Fruit fly (Drosophila melanogaster): ENCODE measurements around the gene CG33494.

The CG33494 gene

DNA sequence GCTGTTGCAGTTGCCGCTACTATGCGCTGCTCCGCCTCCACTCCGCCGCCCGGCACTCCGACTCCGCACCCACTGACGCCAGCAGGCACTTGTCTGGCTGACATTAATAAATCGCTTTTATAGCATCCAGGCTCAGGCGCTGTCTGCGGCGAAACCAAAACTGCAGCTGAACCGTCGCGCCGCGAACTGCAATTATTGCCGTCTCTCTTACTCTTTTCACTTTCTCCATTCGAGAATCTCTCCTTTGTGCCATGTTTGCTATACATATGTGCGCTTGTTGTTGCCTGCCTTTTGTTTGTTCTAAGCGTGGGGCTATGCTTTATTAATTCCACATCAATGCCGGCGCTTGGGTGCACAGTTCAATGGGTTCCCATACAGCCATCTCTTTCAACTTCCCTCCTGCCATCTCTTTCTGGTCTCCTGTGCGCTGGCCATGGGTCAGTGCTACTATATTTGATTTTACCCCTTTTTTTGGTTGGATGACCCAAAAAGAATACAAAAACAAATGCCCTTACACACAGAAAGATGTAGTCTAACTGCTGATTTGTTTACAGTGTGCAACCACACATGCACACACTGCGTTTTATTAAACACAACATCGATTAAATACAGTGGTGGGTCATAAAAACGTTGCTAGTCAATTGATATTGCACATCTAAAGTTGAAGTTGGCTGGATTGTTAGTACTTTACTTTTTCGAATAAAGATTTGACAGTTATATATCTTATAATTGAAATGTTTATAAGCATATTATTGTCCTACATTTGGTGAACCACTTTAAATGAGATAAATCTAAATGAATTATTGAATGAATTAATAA, 48.3 kb downstream of the CG33494 start (continued):
- TF ChIP-seq cad (GFP tag; optimal IDR thresholded peaks at IDR 0.05) (no peak), CG12391 (tag; optimal IDR thresholded peaks at IDR 0.05) (peak; percentile 10), Dip2 (GFP tag; IDR thresholded peaks at IDR 0.05) (no peak), ap (GFP tag; IDR thresholded peaks at IDR 0.05) (no peak), CG1603 (tag; optimal IDR thresholded peaks at IDR 0.05) (peak; percentile 15), CG4360 (GFP tag; IDR thresholded peaks at IDR 0.05) (peak; percentile 76), Hr78 (GFP tag; optimal IDR thresholded peaks at IDR 0.05) (peak in 1 of 2 experiments; percentile 1), Ets65A (GFP tag) (peak; percentile 64), aop (GFP tag; IDR thresholded peaks at IDR 0.05) (no peak), dmrt99B (tag; optimal IDR thresholded peaks at IDR 0.05) (no peak), tio (GFP tag; optimal IDR thresholded peaks at IDR 0.05) (no peak), CG18262 (tag; optimal IDR thresholded peaks at IDR 0.05) (peak; percentile 24), Blimp-1 (GFP tag; optimal IDR thresholded peaks at IDR 0.05) (peak; percentile 92), Dip3 (GFP tag; optimal IDR thresholded peaks at IDR 0.05) (no peak), zf30C (GFP tag; optimal IDR thresholded peaks at IDR 0.05) (peak; percentile 19), Kr (GFP tag; optimal IDR thresholded peaks at IDR 0.05) (peak; percentile 81)

DNA sequence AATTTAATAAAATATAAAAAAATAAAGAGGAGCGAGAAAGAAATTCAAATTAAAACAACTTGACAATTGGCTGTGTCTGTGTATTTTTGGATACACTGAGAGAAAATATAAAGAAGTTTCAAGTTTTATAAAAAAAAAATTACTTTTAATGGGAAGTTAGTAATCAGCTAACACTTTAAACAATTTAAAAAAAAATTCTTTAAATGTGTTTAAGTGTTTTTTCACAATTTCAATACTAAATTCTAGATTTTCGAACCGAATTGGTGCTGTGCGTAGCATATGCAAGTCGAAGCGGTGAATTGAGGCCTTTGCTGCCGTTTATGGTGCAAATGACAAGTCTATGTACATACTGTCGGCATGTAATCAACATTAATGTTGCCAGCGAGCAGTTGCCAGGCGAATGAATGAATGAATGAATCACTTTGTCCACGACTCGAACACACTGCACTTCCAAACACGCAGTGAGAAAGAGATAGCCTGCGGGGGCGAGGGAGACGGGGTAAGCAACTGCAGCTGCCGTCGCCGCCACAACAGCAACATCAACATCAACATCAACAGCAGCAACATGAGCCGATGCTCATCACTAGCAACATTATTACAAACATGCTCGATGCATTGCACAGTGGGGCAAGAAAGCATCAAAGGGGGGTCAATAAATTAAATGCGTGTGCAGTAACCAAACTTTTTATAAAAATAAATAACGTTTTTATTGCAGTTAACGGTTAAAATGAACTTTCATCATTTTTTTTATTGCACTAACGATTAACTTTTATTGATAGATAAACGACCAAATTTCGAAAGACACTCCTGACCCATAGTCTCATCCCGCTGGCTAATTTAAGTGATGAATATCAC, 49.2 kb downstream of the CG33494 start:
- peak; percentile 16 for TF ChIP-seq CG2116 (GFP tag; optimal IDR thresholded peaks at IDR 0.05)
- peak; percentile 66; the same call in 1 of the 3 replicates for TF ChIP-seq H15 (GFP tag; IDR thresholded peaks at IDR 0.05)
- peak; percentile 88 for TF ChIP-seq Ets65A (GFP tag)
- peak; percentile 67 for TF ChIP-seq CG1529 (GFP tag; optimal IDR thresholded peaks at IDR 0.05)
- no peak; the same call in 1 of the 2 replicates for TF ChIP-seq sisA (GFP tag; IDR thresholded peaks at IDR 0.05)
- peak; percentile 79 for TF ChIP-seq gce (GFP tag; IDR thresholded peaks at IDR 0.05)
- peak; percentile 55 for TF ChIP-seq dimm (GFP tag; IDR thresholded peaks at IDR 0.05)
- TF ChIP-seq chinmo (GFP tag; IDR thresholded peaks at IDR 0.05; ENCODE audit: partially characterized antibody) = no peak
- TF ChIP-seq h (optimal IDR thresholded peaks at IDR 0.05) = no peak
- TF ChIP-seq fd102C (GFP tag; optimal IDR thresholded peaks at IDR 0.05) = no peak
- peak; percentile 49 for TF ChIP-seq ab (GFP tag; optimal IDR thresholded peaks at IDR 0.05)
- peak; percentile 53 for TF ChIP-seq CG13123 (GFP tag; optimal IDR thresholded peaks at IDR 0.05)
- no peak; the same call in 1 of the 2 replicates for TF ChIP-seq CG10321 (GFP tag; IDR thresholded peaks at IDR 0.05)
- TF ChIP-seq btn (GFP tag; optimal IDR thresholded peaks at IDR 0.05) = peak; percentile 34
- TF ChIP-seq CG18619 (GFP tag; optimal IDR thresholded peaks at IDR 0.05) = peak; percentile 14
- TF ChIP-seq org-1 (GFP tag; optimal IDR thresholded peaks at IDR 0.05) = peak; percentile 51
- TF ChIP-seq corto (GFP tag; optimal IDR thresholded peaks at IDR 0.05) = no peak
- peak; percentile 53 for TF ChIP-seq ind (GFP tag; optimal IDR thresholded peaks at IDR 0.05)
- no peak for TF ChIP-seq Bteb2 (GFP tag; optimal IDR thresholded peaks at IDR 0.05)
- TF ChIP-seq gsb (GFP tag; IDR thresholded peaks at IDR 0.05) = 0 out of 2 replicates have a peak, but pooled peaks have one; percentile 33
- peak; percentile 32; the same call in 1 of the 2 replicates for TF ChIP-seq CG9215 (GFP tag; IDR thresholded peaks at IDR 0.05)
- no peak for TF ChIP-seq Neu2 (GFP tag; optimal IDR thresholded peaks at IDR 0.05; ENCODE audit: borderline replicate concordance)
- TF ChIP-seq tup (GFP tag; optimal IDR thresholded peaks at IDR 0.05) = peak; percentile 53
- TF ChIP-seq Ptx1 (GFP tag; IDR thresholded peaks at IDR 0.05) = peak; percentile 75
- no peak for TF ChIP-seq danr (GFP tag; IDR thresholded peaks at IDR 0.05)
- no peak for TF ChIP-seq Kr (GFP tag; optimal IDR thresholded peaks at IDR 0.05)
- peak; percentile 28 for TF ChIP-seq CG18599 (GFP tag; optimal IDR thresholded peaks at IDR 0.05)
- peak; percentile 39 for TF ChIP-seq CG8359 (GFP tag; optimal IDR thresholded peaks at IDR 0.05; ENCODE audit: borderline replicate concordance)
- TF ChIP-seq CG7839 (tag; optimal IDR thresholded peaks at IDR 0.05) = peak; percentile 69
- peak; percentile 84 for TF ChIP-seq CG6689 (GFP tag; IDR thresholded peaks at IDR 0.05)
- TF ChIP-seq cas (GFP tag; IDR thresholded peaks at IDR 0.05) = no peak
- 0 out of 2 replicates have a peak, but pooled peaks have one; percentile 28 for TF ChIP-seq CG5953 (GFP tag; IDR thresholded peaks at IDR 0.05)
- peak; percentile 36 for TF ChIP-seq tap (tag; optimal IDR thresholded peaks at IDR 0.05)
